Fruit fly (Drosophila melanogaster): Measurements from ENCODE around the gene CG14687.

The CG14687 gene

dm6 chr3R:10767526-10767925, 25.2 kb upstream of the CG14687 start, which contains the start of gene TfIIFbeta (continued):
- TF ChIP-seq CG9797 (GFP tag; optimal IDR thresholded peaks at IDR 0.05): peak; percentile 62

- TF ChIP-seq phol (tag; optimal IDR thresholded peaks at IDR 0.05): peak; percentile 13
- 0 out of 2 replicates have a peak, but pooled peaks have one; percentile 16 for TF ChIP-seq CG11696 (GFP tag; IDR thresholded peaks at IDR 0.05)
- TF ChIP-seq ro (GFP tag; IDR thresholded peaks at IDR 0.05): no peak
- no peak for TF ChIP-seq hkb (optimal IDR thresholded peaks at IDR 0.05)
- TF ChIP-seq hkb (GFP tag; IDR thresholded peaks at IDR 0.05): 0 out of 2 replicates have a peak, but pooled peaks have one; percentile 13
- TF ChIP-seq ara (GFP tag; IDR thresholded peaks at IDR 0.05): 0 out of 2 replicates have a peak, but pooled peaks have one; percentile 42
- no peak for TF ChIP-seq CG8765 (GFP tag; IDR thresholded peaks at IDR 0.05)
- TF ChIP-seq CG2875 (GFP tag; optimal IDR thresholded peaks at IDR 0.05): peak; percentile 7
- TF ChIP-seq pan (optimal IDR thresholded peaks at IDR 0.05): no peak
- TF ChIP-seq pan (GFP tag; optimal IDR thresholded peaks at IDR 0.05 in 1 of 2, IDR thresholded peaks at IDR 0.05 in 1 of 2): peak in 1 of 2 experiments; percentile 16
- TF ChIP-seq Ets65A (GFP tag): peak; percentile 86
- no peak for TF ChIP-seq nom (GFP tag; optimal IDR thresholded peaks at IDR 0.05)
- TF ChIP-seq Mrtf (GFP tag; IDR thresholded peaks at IDR 0.05): 0 out of 3 replicates have a peak, but pooled peaks have one; percentile 21
- peak; percentile 42 for TF ChIP-seq CG6689 (GFP tag; IDR thresholded peaks at IDR 0.05)
- TF ChIP-seq Atf3 (GFP tag; optimal IDR thresholded peaks at IDR 0.05): no peak
- TF ChIP-seq Atf-2 (GFP tag; optimal IDR thresholded peaks at IDR 0.05): no peak
- 0 out of 3 replicates have a peak, but pooled peaks have one; percentile 42 for TF ChIP-seq C15 (GFP tag; IDR thresholded peaks at IDR 0.05)
- TF ChIP-seq prd (optimal IDR thresholded peaks at IDR 0.05): no peak
- 0 out of 3 replicates have a peak, but pooled peaks have one; percentile 35 for TF ChIP-seq prd (GFP tag; IDR thresholded peaks at IDR 0.05)
- TF ChIP-seq CG17385 (GFP tag; optimal IDR thresholded peaks at IDR 0.05): no peak
- TF ChIP-seq PHDP (tag; optimal IDR thresholded peaks at IDR 0.05): peak; percentile 45
- no peak for TF ChIP-seq Jarid2 (GFP tag; optimal IDR thresholded peaks at IDR 0.05)
- TF ChIP-seq Med (GFP tag): peak; percentile 74
- peak; percentile 57 for TF ChIP-seq sens (GFP tag)
- no peak for TF ChIP-seq gro (GFP tag; optimal IDR thresholded peaks at IDR 0.05)
- TF ChIP-seq dysf (GFP tag; IDR thresholded peaks at IDR 0.05): peak; percentile 41; the same call in 1 of the 3 replicates
- no peak for TF ChIP-seq salm (tag; optimal IDR thresholded peaks at IDR 0.05)
- TF ChIP-seq aop (GFP tag; IDR thresholded peaks at IDR 0.05): 0 out of 2 replicates have a peak, but pooled peaks have one; percentile 8
- TF ChIP-seq CG1603 (tag; optimal IDR thresholded peaks at IDR 0.05): no peak
- TF ChIP-seq Taf1 (GFP tag; IDR thresholded peaks at IDR 0.05): 0 out of 2 replicates have a peak, but pooled peaks have one; percentile 49
- 0 out of 2 replicates have a peak, but pooled peaks have one; percentile 19 for TF ChIP-seq CG14441 (GFP tag; IDR thresholded peaks at IDR 0.05)
- no peak for TF ChIP-seq Nf-YA (GFP tag; IDR thresholded peaks at IDR 0.05)
- peak; percentile 35; the same call in 1 of the 2 replicates for TF ChIP-seq CG7372 (GFP tag; IDR thresholded peaks at IDR 0.05)
- TF ChIP-seq HLH3B (GFP tag; IDR thresholded peaks at IDR 0.05): 0 out of 2 replicates have a peak, but pooled peaks have one; percentile 20
- TF ChIP-seq Trl (optimal IDR thresholded peaks at IDR 0.05): no peak
- TF ChIP-seq Trl (GFP tag; optimal IDR thresholded peaks at IDR 0.05): no peak
- TF ChIP-seq CG8290 (GFP tag; optimal IDR thresholded peaks at IDR 0.05): no peak
- peak in 1 of 2 experiments; percentile 14 for TF ChIP-seq CG8290 (tag; optimal IDR thresholded peaks at IDR 0.05)
- TF ChIP-seq H15 (GFP tag; IDR thresholded peaks at IDR 0.05): 0 out of 3 replicates have a peak, but pooled peaks have one; percentile 38
- TF ChIP-seq CG11695 (GFP tag; IDR thresholded peaks at IDR 0.05): no peak
- TF ChIP-seq odd (GFP tag; optimal IDR thresholded peaks at IDR 0.05): no peak
- TF ChIP-seq CG7839 (tag; optimal IDR thresholded peaks at IDR 0.05): no peak
- TF ChIP-seq ttk (GFP tag; IDR thresholded peaks at IDR 0.05): 0 out of 2 replicates have a peak, but pooled peaks have one; percentile 19
- TF ChIP-seq ems (GFP tag; optimal IDR thresholded peaks at IDR 0.05): peak; percentile 38
- TF ChIP-seq CG7928 (GFP tag; optimal IDR thresholded peaks at IDR 0.05): no peak
- TF ChIP-seq CG13424 (tag; optimal IDR thresholded peaks at IDR 0.05): peak; percentile 1
- 0 out of 2 replicates have a peak, but pooled peaks have one; percentile 17 for TF ChIP-seq E2f1 (GFP tag; IDR thresholded peaks at IDR 0.05)
- peak; percentile 27; the same call in 1 of the 2 replicates for TF ChIP-seq lmd (GFP tag; IDR thresholded peaks at IDR 0.05)
Observed at dm6 chr3R:10775246-10775645, 17.5 kb upstream of the CG14687 start.
